Worm (Caenorhabditis elegans): ENCODE results near the gene C18G1.7.

DNA sequence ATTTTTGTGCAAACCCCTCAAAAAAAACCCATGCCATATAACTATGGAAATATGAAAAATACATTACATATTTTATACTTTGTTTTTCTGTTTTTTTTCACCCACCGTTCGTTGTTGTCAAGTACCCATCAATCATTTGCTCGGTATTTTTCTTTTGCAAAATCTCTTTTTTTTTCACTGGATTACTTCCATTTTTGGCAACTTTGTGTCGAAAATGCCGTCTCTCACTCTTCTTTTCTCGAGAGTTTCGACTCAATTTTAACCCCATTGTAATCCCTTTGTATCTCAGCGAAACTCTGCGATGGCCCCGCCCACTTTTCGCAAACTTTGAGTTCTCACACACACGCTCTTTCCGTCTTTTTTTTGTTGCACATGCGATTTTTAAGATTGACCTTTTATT is 29.8 kb downstream of the C18G1.7 start:
- no peak for TF ChIP-seq K02D7.2 (tag; optimal IDR thresholded peaks at IDR 0.05)
- TF ChIP-seq pha-4 (tag; optimal IDR thresholded peaks at IDR 0.05), result no peak
- no peak for TF ChIP-seq ama-1 (optimal IDR thresholded peaks at IDR 0.05)
- no peak for TF ChIP-seq hlh-6 (tag; optimal IDR thresholded peaks at IDR 0.05)
- no peak for TF ChIP-seq dve-1 (tag; optimal IDR thresholded peaks at IDR 0.05)
- no peak for TF ChIP-seq tbx-2 (tag; optimal IDR thresholded peaks at IDR 0.05)
- TF ChIP-seq eyg-1 (tag; optimal IDR thresholded peaks at IDR 0.05), result no peak
- TF ChIP-seq che-1 (tag; optimal IDR thresholded peaks at IDR 0.05), result no peak
- TF ChIP-seq pqm-1 (tag; optimal IDR thresholded peaks at IDR 0.05), result no peak
- TF ChIP-seq elt-2 (tag; optimal IDR thresholded peaks at IDR 0.05), result no peak
- no peak for TF ChIP-seq K09A11.1 (tag; optimal IDR thresholded peaks at IDR 0.05; ENCODE audit: insufficient read depth)
- no peak for TF ChIP-seq nfya-1 (tag; optimal IDR thresholded peaks at IDR 0.05)
